Fruit fly (Drosophila melanogaster): ENCODE results near the gene CG5614.

DNA sequence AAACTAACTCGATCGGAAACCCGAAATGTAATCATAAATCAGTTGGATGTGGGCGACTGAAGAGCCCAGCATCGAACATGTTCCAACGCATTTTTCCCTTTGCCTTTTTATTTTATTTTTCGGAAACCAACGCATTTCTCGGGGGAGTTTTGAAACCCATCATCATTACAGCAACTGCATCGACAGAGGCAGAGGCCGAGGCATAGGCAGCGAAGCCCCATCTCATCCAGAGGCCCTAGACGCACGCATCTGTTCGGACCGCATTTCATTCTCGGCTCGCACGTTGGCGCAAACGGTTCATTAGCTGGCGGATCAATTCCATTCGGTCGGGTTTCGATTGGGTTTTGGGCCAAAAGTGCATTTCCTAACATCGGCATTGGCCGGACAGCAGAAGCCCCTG lies 45.9 kb downstream of the CG5614 start, which contains the start of gene CG4576:
- no peak for TF ChIP-seq Dll (optimal IDR thresholded peaks at IDR 0.05)
- TF ChIP-seq psq (optimal IDR thresholded peaks at IDR 0.05) = no peak
- no peak for TF ChIP-seq CG8478 (optimal IDR thresholded peaks at IDR 0.05)
- no peak for TF ChIP-seq EcR (GFP tag; optimal IDR thresholded peaks at IDR 0.05)
- TF ChIP-seq usp (GFP tag; optimal IDR thresholded peaks at IDR 0.05) = no peak
- TF ChIP-seq pan (optimal IDR thresholded peaks at IDR 0.05) = no peak

Data from whole organism.